Fruit fly (Drosophila melanogaster): Measurements from ENCODE around the gene park.

dm6 chr3L:21196563-21196962 lies at the start of gene park, which contains the start of gene Targ3:
- TF ChIP-seq foxo (GFP tag; optimal IDR thresholded peaks at IDR 0.05) (peak in 1 of 2 experiments; percentile 29), usp (GFP tag; optimal IDR thresholded peaks at IDR 0.05) (no peak), dl (GFP tag; optimal IDR thresholded peaks at IDR 0.05; ENCODE audit: insufficient read depth in 1 of 2, partially characterized antibody in 2 of 2) (no peak), h (GFP tag; optimal IDR thresholded peaks at IDR 0.05) (peak; percentile 15)
